Fruit fly (Drosophila melanogaster): Measurements from ENCODE around the gene Npc2b.

The Npc2b gene

DNA sequence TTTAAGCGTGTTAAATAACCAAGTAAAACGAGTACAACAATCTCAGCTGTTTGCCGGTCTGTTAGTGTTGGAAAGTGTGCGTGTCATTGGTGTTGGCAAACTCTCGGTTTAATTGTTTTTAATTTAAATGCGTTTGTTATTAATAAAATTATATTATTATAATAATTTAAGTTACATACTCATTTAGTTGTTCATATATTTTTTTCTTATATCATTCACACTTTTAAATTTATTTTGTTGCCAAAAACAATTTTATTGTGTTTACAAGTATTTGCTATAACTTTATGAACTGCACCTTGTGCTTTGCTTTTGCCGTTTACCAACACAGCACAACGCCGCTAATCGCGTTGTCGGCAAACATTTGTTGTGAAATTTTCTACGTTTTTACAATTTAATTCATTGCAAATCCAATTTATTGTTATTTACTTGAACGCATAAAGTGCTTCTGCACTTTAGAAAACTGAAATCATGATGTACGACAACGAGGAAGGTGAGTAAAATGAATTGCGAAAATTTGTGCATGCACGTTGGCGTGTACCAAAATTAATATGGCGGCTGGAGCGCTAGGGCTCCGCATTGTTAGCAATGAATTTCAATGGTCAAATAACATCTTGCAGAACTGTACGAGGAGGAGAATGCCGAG, 36.3 kb downstream of the Npc2b start, which contains the start of the genes 140up and Polr2B (continued):
- TF ChIP-seq ato (GFP tag; IDR thresholded peaks at IDR 0.05; ENCODE audit: partially characterized antibody) (no peak), caup (GFP tag; optimal IDR thresholded peaks at IDR 0.05; ENCODE audit: severe bottlenecking) (peak; percentile 92), CG30020 (tag; optimal IDR thresholded peaks at IDR 0.05) (peak; percentile 81), eyg (GFP tag; optimal IDR thresholded peaks at IDR 0.05) (peak; percentile 38), usp (GFP tag; optimal IDR thresholded peaks at IDR 0.05) (no peak), ara (GFP tag; IDR thresholded peaks at IDR 0.05) (peak; percentile 91), schlank (tag; optimal IDR thresholded peaks at IDR 0.05) (peak; percentile 74), CG12299 (tag; optimal IDR thresholded peaks at IDR 0.05) (peak; percentile 86), Eip74EF (GFP tag; optimal IDR thresholded peaks at IDR 0.05) (no peak), Atf3 (GFP tag; optimal IDR thresholded peaks at IDR 0.05) (peak; percentile 68), CG4617 (GFP tag; optimal IDR thresholded peaks at IDR 0.05; ENCODE audit: borderline replicate concordance) (peak; percentile 96), YL-1 (GFP tag; optimal IDR thresholded peaks at IDR 0.05) (peak; percentile 88), ase (GFP tag; IDR thresholded peaks at IDR 0.05) (peak; percentile 89), chinmo (GFP tag; IDR thresholded peaks at IDR 0.05; ENCODE audit: partially characterized antibody) (no peak), CG2889 (GFP tag; IDR thresholded peaks at IDR 0.05) (peak; percentile 89), CG11696 (GFP tag; IDR thresholded peaks at IDR 0.05) (peak; percentile 69), Aef1 (GFP tag; IDR thresholded peaks at IDR 0.05) (peak; percentile 93), crol (GFP tag; IDR thresholded peaks at IDR 0.05) (peak; percentile 64), Hr78 (GFP tag; optimal IDR thresholded peaks at IDR 0.05) (no peak), CG17186 (GFP tag; optimal IDR thresholded peaks at IDR 0.05) (peak; percentile 12), run (tag; optimal IDR thresholded peaks at IDR 0.05) (peak; percentile 63), btn (GFP tag; optimal IDR thresholded peaks at IDR 0.05) (peak; percentile 20), lilli (GFP tag; optimal IDR thresholded peaks at IDR 0.05) (peak; percentile 89), NC2α (GFP tag; optimal IDR thresholded peaks at IDR 0.05) (peak; percentile 9), CG18599 (GFP tag; optimal IDR thresholded peaks at IDR 0.05) (peak; percentile 95), B-H2 (GFP tag; optimal IDR thresholded peaks at IDR 0.05) (peak; percentile 95), CG9609 (GFP tag; optimal IDR thresholded peaks at IDR 0.05) (peak; percentile 79), CG17612 (GFP tag; IDR thresholded peaks at IDR 0.05) (peak; percentile 89), Awh (GFP tag; IDR thresholded peaks at IDR 0.05) (peak; percentile 89), CG13775 (GFP tag; optimal IDR thresholded peaks at IDR 0.05) (peak; percentile 95), tll (GFP tag; optimal IDR thresholded peaks at IDR 0.05) (no peak), CG8089 (GFP tag; optimal IDR thresholded peaks at IDR 0.05) (peak; percentile 68), CG8388 (GFP tag; optimal IDR thresholded peaks at IDR 0.05) (peak; percentile 89), CG3163 (GFP tag; optimal IDR thresholded peaks at IDR 0.05) (peak; percentile 23), TFAM (GFP tag; optimal IDR thresholded peaks at IDR 0.05) (peak; percentile 19), CG7786 (GFP tag; optimal IDR thresholded peaks at IDR 0.05) (peak; percentile 77), gcm (GFP tag; optimal IDR thresholded peaks at IDR 0.05) (peak; percentile 89), Doc3 (GFP tag; IDR thresholded peaks at IDR 0.05; ENCODE audit: partially characterized antibody) (no peak), CG13123 (GFP tag; optimal IDR thresholded peaks at IDR 0.05) (peak; percentile 86), pros (GFP tag; optimal IDR thresholded peaks at IDR 0.05) (no peak), Dfd (GFP tag; optimal IDR thresholded peaks at IDR 0.05) (no peak), ttk (GFP tag; IDR thresholded peaks at IDR 0.05) (peak; percentile 89), pita (GFP tag; optimal IDR thresholded peaks at IDR 0.05) (no peak), CG11247 (GFP tag; IDR thresholded peaks at IDR 0.05) (peak; percentile 91), shn (GFP tag; optimal IDR thresholded peaks at IDR 0.05) (peak; percentile 74), Mes4 (GFP tag; optimal IDR thresholded peaks at IDR 0.05) (peak; percentile 52), CG9876 (GFP tag; optimal IDR thresholded peaks at IDR 0.05) (peak; percentile 55), CG1647 (GFP tag; optimal IDR thresholded peaks at IDR 0.05) (peak; percentile 50), ro (GFP tag; IDR thresholded peaks at IDR 0.05) (peak; percentile 57; the same call in 1 of the 2 replicates)

Measured in whole organism, embryonic.